Fruit fly (Drosophila melanogaster) Kc167 (cell line): Measurements from ENCODE around the gene ich.

Source experiments
- Myc ChIP-seq: fragments of >200 bp; optimal IDR thresholded peaks from 2 replicates; lab custom pipeline; 2017; ENCODE audit warnings: missing external identifiers
- Sin3A ChIP-seq: fragments of >200 bp; optimal IDR thresholded peaks from 2 replicates; lab custom pipeline; 2018; ENCODE audit warnings: missing external identifiers
- h ChIP-seq: fragments of >200 bp; optimal IDR thresholded peaks from 3 replicates; lab custom pipeline; 2018; ENCODE audit warnings: missing external identifiers
- insv ChIP-seq: fragments of >200 bp; optimal IDR thresholded peaks from 3 replicates; lab custom pipeline; 2018; ENCODE audit warnings: missing external identifiers

DNA sequence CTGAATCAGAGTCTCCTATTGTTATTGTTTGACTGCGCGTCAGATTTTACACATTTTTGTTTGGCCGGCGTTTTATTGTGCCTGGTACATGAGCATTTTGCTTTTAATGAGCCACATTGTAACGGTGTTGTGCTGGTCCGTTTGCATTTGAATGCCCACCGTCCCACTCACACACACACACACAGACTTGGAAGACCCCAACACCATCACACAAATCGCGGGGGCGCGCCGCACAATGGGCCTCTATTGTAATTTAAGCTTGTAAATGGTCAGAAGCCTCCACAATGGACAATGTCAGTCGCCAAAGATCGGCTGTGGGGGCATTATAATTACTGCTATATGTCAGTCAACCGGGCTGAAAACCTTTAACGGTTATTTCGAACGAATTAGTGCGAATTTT lies 6.5 kb downstream of the ich start:
- TF ChIP-seq Myc (lab: Kevin White, UChicago) = no peak
- TF ChIP-seq h (lab: Kevin White, UChicago) = no peak
- no peak for TF ChIP-seq insv (lab: Kevin White, UChicago)
- TF ChIP-seq Sin3A (lab: Kevin White, UChicago) = no peak
